Fruit fly (Drosophila melanogaster) Kc167 (cell line): ENCODE results near the gene CG9801.

Experiments
- Sin3A ChIP-seq: fragments of >200 bp; optimal IDR thresholded peaks from 2 replicates; lab custom pipeline; 2018; ENCODE audit warnings: missing external identifiers
- h ChIP-seq: fragments of >200 bp; optimal IDR thresholded peaks from 3 replicates; lab custom pipeline; 2018; ENCODE audit warnings: missing external identifiers
- insv ChIP-seq: fragments of >200 bp; optimal IDR thresholded peaks from 3 replicates; lab custom pipeline; 2018; ENCODE audit warnings: missing external identifiers

- TF ChIP-seq Sin3A (lab: Kevin White, UChicago) (no peak), insv (no peak), h (lab: Kevin White, UChicago) (no peak)
These were observed 6.2 kb downstream of the CG9801 start for dm6 chr3R:8741248-8741647.
